Worm (Caenorhabditis elegans) whole organism, L3 larva: Measurements from ENCODE around the gene hmgr-1.

Experiments
- ceh-82 ChIP-seq: fragments of 150-350 bp; optimal IDR thresholded peaks from 2 replicates; lab custom pipeline; 2014; ENCODE audit warnings: missing biosample characterization, missing genetic modification characterization
- fkh-10 ChIP-seq: sonication (generic microtip); optimal IDR thresholded peaks from 2 replicates; lab custom pipeline; 2017; ENCODE audit warnings: missing biosample characterization, missing genetic modification reagents, missing genetic modification characterization
- hmg-11 ChIP-seq: sonication (generic microtip); optimal IDR thresholded peaks from 2 replicates; lab custom pipeline; 2016; ENCODE audit warnings: missing genetic modification characterization, missing compliant biosample characterization
- pqm-1 ChIP-seq: fragments of 150-350 bp; optimal IDR thresholded peaks from 2 replicates; lab custom pipeline; 2017; ENCODE audit warnings: missing biosample characterization, missing genetic modification characterization, inconsistent platforms
- skn-1 ChIP-seq: fragments of 150-350 bp; optimal IDR thresholded peaks from 2 replicates; lab custom pipeline; 2014; ENCODE audit warnings: missing biosample characterization, missing genetic modification characterization

DNA sequence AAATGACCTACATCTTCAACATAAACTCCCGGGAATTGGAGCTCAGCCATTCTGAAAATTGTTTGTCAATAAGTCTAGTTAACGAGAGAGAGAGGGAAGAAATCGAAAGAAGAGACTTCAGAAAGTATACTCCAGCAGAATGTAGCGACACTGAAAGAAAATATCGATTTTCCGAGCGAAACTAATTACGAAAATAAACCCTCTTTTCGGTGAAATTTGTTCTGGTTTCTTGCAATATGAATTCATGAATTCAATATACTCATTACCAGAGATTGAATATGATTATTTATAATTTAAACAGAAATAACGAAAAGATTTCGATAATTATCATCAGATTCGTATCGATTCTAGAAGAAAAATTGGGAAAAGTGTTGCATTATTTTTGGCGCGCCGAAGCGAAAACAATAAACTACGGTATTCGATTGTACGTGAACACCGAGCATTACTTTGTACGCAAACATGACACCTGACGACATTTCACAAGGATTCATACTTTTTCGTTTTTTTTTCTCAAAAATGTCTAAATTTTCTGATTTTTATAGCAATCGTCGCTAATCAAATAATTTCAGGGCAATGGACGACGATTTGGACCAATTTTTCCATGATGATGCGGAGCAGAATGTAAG lies 22.4 kb downstream of the hmgr-1 start, which contains the start of the genes hmg-4 and T20B12.3:
- no peak for TF ChIP-seq pqm-1 (tag; lab: Kevin White, UChicago)
- TF ChIP-seq hmg-11 (tag; lab: Kevin White, UChicago): peak; percentile 34
- no peak for TF ChIP-seq skn-1 (tag; lab: Kevin White, UChicago)
- no peak for TF ChIP-seq fkh-10 (GFP tag; lab: Kevin White, UChicago)
- no peak for TF ChIP-seq ceh-82 (tag; lab: Kevin White, UChicago)
